Worm (Caenorhabditis elegans) whole organism, mixed stage, embryonic: Measurements from ENCODE around the gene F37C4.6.

ENCODE experiments used
- lin-13 ChIP-seq: fragments of 150-350 bp; optimal IDR thresholded peaks from 2 replicates; lab custom pipeline; 2014; ENCODE audit warnings: missing biosample characterization, missing genetic modification characterization
- nhr-76 ChIP-seq: sonication (generic microtip); optimal IDR thresholded peaks from 2 replicates; lab custom pipeline; 2017; ENCODE audit warnings: missing biosample characterization, missing genetic modification characterization
- pha-4 ChIP-seq: fragments of 150-350 bp; optimal IDR thresholded peaks from 2 replicates; lab custom pipeline; 2018; ENCODE audit warnings: missing biosample characterization, missing genetic modification reagents, missing genetic modification characterization
- unc-62 ChIP-seq: fragments of 150-350 bp; optimal IDR thresholded peaks from 2 replicates; lab custom pipeline; 2014; ENCODE audit warnings: missing biosample characterization, missing genetic modification reagents, missing genetic modification characterization

DNA sequence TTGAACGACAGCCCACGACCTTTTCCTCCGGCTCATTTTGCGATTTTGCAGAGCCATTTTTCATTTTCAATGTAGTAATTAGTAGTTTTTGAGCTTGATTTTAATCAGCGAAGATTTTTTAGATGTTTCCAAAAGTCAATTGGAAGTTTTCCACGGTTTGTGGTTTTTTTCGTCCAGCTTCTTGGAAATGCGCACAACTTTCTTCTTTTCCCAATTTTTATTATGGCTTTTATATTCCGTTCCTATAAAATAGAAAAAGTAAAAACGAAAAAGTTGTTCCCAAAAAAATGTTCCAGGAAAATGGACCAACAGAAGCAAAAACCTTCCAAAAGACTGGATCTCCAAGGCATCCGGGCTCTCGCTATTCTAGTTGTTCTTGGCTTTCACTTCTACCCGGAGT lies 7.2 kb upstream of the F37C4.6 start, which contains the start of gene oac-22:
- TF ChIP-seq lin-13 (tag; lab: Kevin White, UChicago): no peak
- no peak for TF ChIP-seq unc-62 (GFP tag; lab: Kevin White, UChicago)
- no peak for TF ChIP-seq nhr-76 (tag; lab: Kevin White, UChicago)
- no peak for TF ChIP-seq pha-4 (tag; lab: Kevin White, UChicago)
